Worm (Caenorhabditis elegans) whole organism, late embryonic: ENCODE results near the gene elb-1.

Experiments used
- elt-4 ChIP-seq: sonication (generic microtip); optimal IDR thresholded peaks from 2 replicates; lab custom pipeline; 2016; ENCODE audit warnings: missing genetic modification characterization, missing compliant biosample characterization
- ets-4 ChIP-seq: sonication (generic microtip); optimal IDR thresholded peaks from 2 replicates; lab custom pipeline; 2016; ENCODE audit warnings: missing genetic modification characterization, missing compliant biosample characterization
- pqm-1 ChIP-seq: sonication (generic microtip); optimal IDR thresholded peaks from 2 replicates; lab custom pipeline; 2016; ENCODE audit warnings: missing genetic modification characterization, missing compliant biosample characterization
- unc-86 ChIP-seq: sonication (generic microtip); optimal IDR thresholded peaks from 2 replicates; lab custom pipeline; 2016; ENCODE audit warnings: missing genetic modification characterization, missing compliant biosample characterization

ce11 chrIII:11732943-11733342 lies 13.7 kb upstream of the elb-1 start:
- no peak for TF ChIP-seq unc-86 (tag; lab: Kevin White, UChicago)
- no peak for TF ChIP-seq ets-4 (tag; lab: Kevin White, UChicago)
- no peak for TF ChIP-seq pqm-1
- no peak for TF ChIP-seq elt-4 (tag; lab: Kevin White, UChicago)
